Fruit fly (Drosophila melanogaster): ENCODE measurements around the gene CG10462.
A peak's percentile ranks its signal among the peaks of the same experiment; 100 is the strongest.

The CG10462 gene

dm6 chr2L:19763773-19764580 is 28.2 kb upstream of the CG10462 start, which contains the start of gene fbp (continued):
- peak; percentile 88 for TF ChIP-seq Sox100B (GFP tag; optimal IDR thresholded peaks at IDR 0.05)
- no peak for TF ChIP-seq Doc2 (GFP tag; IDR thresholded peaks at IDR 0.05)
- no peak for TF ChIP-seq gfzf (GFP tag; optimal IDR thresholded peaks at IDR 0.05)
- TF ChIP-seq inv (GFP tag; IDR thresholded peaks at IDR 0.05; ENCODE audit: partially characterized antibody): no peak
- 0 out of 3 replicates have a peak, but pooled peaks have one; percentile 19 for TF ChIP-seq CG2199 (GFP tag; IDR thresholded peaks at IDR 0.05)
- TF ChIP-seq Hmr (GFP tag; optimal IDR thresholded peaks at IDR 0.05): peak; percentile 76
- TF ChIP-seq CG4820 (GFP tag; optimal IDR thresholded peaks at IDR 0.05): peak; percentile 41
- 0 out of 2 replicates have a peak, but pooled peaks have one; percentile 22 for TF ChIP-seq CG32772 (GFP tag; IDR thresholded peaks at IDR 0.05)
- TF ChIP-seq CG2875 (GFP tag; optimal IDR thresholded peaks at IDR 0.05): no peak
- no peak for TF ChIP-seq Tbp (GFP tag; optimal IDR thresholded peaks at IDR 0.05)
- TF ChIP-seq CG10321 (GFP tag; IDR thresholded peaks at IDR 0.05): no peak
- TF ChIP-seq Sox102F (GFP tag; optimal IDR thresholded peaks at IDR 0.05): peak; percentile 62
- TF ChIP-seq Fer3 (tag; optimal IDR thresholded peaks at IDR 0.05): peak; percentile 29
- TF ChIP-seq ranshi (GFP tag; IDR thresholded peaks at IDR 0.05): peak; percentile 19; the same call in 1 of the 2 replicates
- TF ChIP-seq cad (GFP tag; optimal IDR thresholded peaks at IDR 0.05): no peak
- TF ChIP-seq CG3281 (GFP tag; optimal IDR thresholded peaks at IDR 0.05): peak; percentile 73
- no peak for TF ChIP-seq CrebB (tag; optimal IDR thresholded peaks at IDR 0.05)
- TF ChIP-seq hbn (GFP tag; IDR thresholded peaks at IDR 0.05; ENCODE audit: partially characterized antibody): no peak
- no peak for TF ChIP-seq maf-S (GFP tag; optimal IDR thresholded peaks at IDR 0.05)
- no peak for TF ChIP-seq tup (GFP tag; optimal IDR thresholded peaks at IDR 0.05)
- peak; percentile 11 for TF ChIP-seq CHES-1-like (GFP tag; optimal IDR thresholded peaks at IDR 0.05)
- TF ChIP-seq CG3407 (GFP tag; optimal IDR thresholded peaks at IDR 0.05): peak; percentile 37
- peak; percentile 87 for TF ChIP-seq Jarid2 (GFP tag; optimal IDR thresholded peaks at IDR 0.05)
- no peak for TF ChIP-seq h (optimal IDR thresholded peaks at IDR 0.05)
- no peak for TF ChIP-seq HLH4C (GFP tag; IDR thresholded peaks at IDR 0.05; ENCODE audit: partially characterized antibody)
- TF ChIP-seq Lim3 (GFP tag; IDR thresholded peaks at IDR 0.05): no peak
- no peak for TF ChIP-seq ash1 (GFP tag; optimal IDR thresholded peaks at IDR 0.05)
- TF ChIP-seq bowl (GFP tag; IDR thresholded peaks at IDR 0.05): no peak
- TF ChIP-seq CG3838 (GFP tag; optimal IDR thresholded peaks at IDR 0.05): no peak
- TF ChIP-seq trh (GFP tag; optimal IDR thresholded peaks at IDR 0.05): no peak
- peak; percentile 44 for TF ChIP-seq PHDP (tag; optimal IDR thresholded peaks at IDR 0.05)
- no peak for TF ChIP-seq CG15479 (GFP tag; optimal IDR thresholded peaks at IDR 0.05)
- TF ChIP-seq da (GFP tag; optimal IDR thresholded peaks at IDR 0.05): no peak
- peak; percentile 68 for TF ChIP-seq CG32532 (GFP tag; IDR thresholded peaks at IDR 0.05)
- TF ChIP-seq Oaz (GFP tag; IDR thresholded peaks at IDR 0.05): no peak
- no peak for TF ChIP-seq HLH54F (GFP tag; optimal IDR thresholded peaks at IDR 0.05)
- TF ChIP-seq CG13123 (GFP tag; optimal IDR thresholded peaks at IDR 0.05): no peak
- no peak for TF ChIP-seq E2f2 (GFP tag; IDR thresholded peaks at IDR 0.05)
- peak; percentile 62 for TF ChIP-seq ind (GFP tag; optimal IDR thresholded peaks at IDR 0.05)
- TF ChIP-seq pan (optimal IDR thresholded peaks at IDR 0.05): no peak
- TF ChIP-seq pan (GFP tag; optimal IDR thresholded peaks at IDR 0.05 in 1 of 2, IDR thresholded peaks at IDR 0.05 in 1 of 2): no peak
- TF ChIP-seq GATAe (GFP tag; conservative IDR thresholded peaks at IDR 0.05): no peak
- peak; percentile 46; the same call in 1 of the 2 replicates for TF ChIP-seq sisA (GFP tag; IDR thresholded peaks at IDR 0.05)
- TF ChIP-seq Usf (GFP tag; optimal IDR thresholded peaks at IDR 0.05): peak; percentile 64
- TF ChIP-seq chif (GFP tag; optimal IDR thresholded peaks at IDR 0.05): peak in 1 of 2 experiments; percentile 54
- TF ChIP-seq CoRest (tag; optimal IDR thresholded peaks at IDR 0.05): peak; percentile 87
- TF ChIP-seq Adf1 (GFP tag; IDR thresholded peaks at IDR 0.05): no peak; the same call in 1 of the 2 replicates
- peak; percentile 73 for TF ChIP-seq Hr3 (GFP tag; optimal IDR thresholded peaks at IDR 0.05)
- TF ChIP-seq CG8924 (tag; optimal IDR thresholded peaks at IDR 0.05): peak; percentile 86
- TF ChIP-seq CG4854 (GFP tag; optimal IDR thresholded peaks at IDR 0.05): no peak
